Worm (Caenorhabditis elegans): ENCODE results near the gene cogc-8.

- TF ChIP-seq nhr-11 (tag; optimal IDR thresholded peaks at IDR 0.05) (no peak), ceh-82 (tag; optimal IDR thresholded peaks at IDR 0.05) (no peak), nhr-76 (tag; optimal IDR thresholded peaks at IDR 0.05) (no peak), fkh-10 (GFP tag; optimal IDR thresholded peaks at IDR 0.05) (no peak), ceh-16 (tag; optimal IDR thresholded peaks at IDR 0.05) (no peak), ztf-11 (tag; optimal IDR thresholded peaks at IDR 0.05) (no peak), ceh-9 (tag; optimal IDR thresholded peaks at IDR 0.05) (no peak)
These were observed 41.8 kb downstream of the cogc-8 start for ce11 chrIV:282008-282407.
